Worm (Caenorhabditis elegans) whole organism, midembryonic: ENCODE results near the gene srh-292.

Source experiments
- T22C8.4 ChIP-seq: fragments of 200-800 bp; sonication (Bioruptor generic); IDR thresholded peaks from 2 replicates; pipeline ENCODE4 v1.3.6; 2022; ENCODE audit warnings: missing genetic modification characterization, missing compliant biosample characterization
- cog-1 ChIP-seq: sonication (generic microtip); optimal IDR thresholded peaks from 2 replicates; lab custom pipeline; 2016; ENCODE audit warnings: missing genetic modification characterization, missing compliant biosample characterization
- flt-1 ChIP-seq: fragments of 200-800 bp; sonication (Bioruptor generic); IDR thresholded peaks from 2 replicates; pipeline ENCODE4 v1.3.6; 2022; ENCODE audit warnings: missing genetic modification characterization, missing compliant biosample characterization
- klf-2 ChIP-seq: fragments of 200-800 bp; sonication (Bioruptor generic); conservative IDR thresholded peaks from 2 replicates; pipeline ENCODE4 v1.3.6; 2022; ENCODE audit warnings: missing genetic modification reagents, missing genetic modification characterization, missing compliant biosample characterization
- med-1 ChIP-seq: sonication (generic microtip); optimal IDR thresholded peaks from 2 replicates; lab custom pipeline; 2017; ENCODE audit warnings: missing genetic modification characterization, mild to moderate bottlenecking, missing compliant biosample characterization, antibody characterized with exemption, missing genetic modification reagents; ENCODE audit not compliant: insufficient read depth
- ref-1 ChIP-seq: fragments of 200-800 bp; sonication (Bioruptor generic); conservative IDR thresholded peaks from 2 replicates; pipeline ENCODE4 v1.3.6; 2022; ENCODE audit warnings: missing genetic modification reagents, missing genetic modification characterization, missing compliant biosample characterization
- tab-1 ChIP-seq: fragments of 200-800 bp; sonication (Bioruptor generic); IDR thresholded peaks from 2 replicates; pipeline ENCODE4 v1.3.6; 2022; ENCODE audit warnings: missing genetic modification characterization, missing compliant biosample characterization
- ztf-23 ChIP-seq: fragments of 200-800 bp; sonication (Bioruptor generic); IDR thresholded peaks from 2 replicates; pipeline ENCODE4 v1.3.6; 2022; ENCODE audit warnings: missing genetic modification reagents, missing genetic modification characterization, missing compliant biosample characterization
- ztf-29 ChIP-seq: fragments of 200-800 bp; sonication (Bioruptor generic); IDR thresholded peaks from 2 replicates; pipeline ENCODE4 v1.3.6; 2022; ENCODE audit warnings: missing genetic modification reagents, missing genetic modification characterization, missing compliant biosample characterization

Gene srh-292

ce11 chrV:17802519-17802918 is at the start of gene srh-292, which contains the start of gene Y94A7B.11:
TSS of gene srh-292 (plus strand) at chrV:17802769.
TSS of gene Y94A7B.11 (minus strand) at chrV:17802619.
- TF ChIP-seq klf-2 (GFP tag; lab: Robert Waterston, UW), result no peak
- no peak for TF ChIP-seq cog-1
- TF ChIP-seq ref-1 (GFP tag; lab: Robert Waterston, UW), result no peak
- TF ChIP-seq ztf-23 (GFP tag; lab: Robert Waterston, UW), result no peak
- no peak for TF ChIP-seq tab-1 (GFP tag; lab: Robert Waterston, UW)
- TF ChIP-seq ztf-29 (GFP tag; lab: Robert Waterston, UW), result no peak

- TF ChIP-seq tab-1 (GFP tag; lab: Robert Waterston, UW) (no peak), T22C8.4 (GFP tag; lab: Robert Waterston, UW) (no peak), flt-1 (no peak), klf-2 (GFP tag; lab: Robert Waterston, UW) (no peak), ztf-23 (GFP tag; lab: Robert Waterston, UW) (no peak), med-1 (no peak), ref-1 (GFP tag; lab: Robert Waterston, UW) (no peak), cog-1 (no peak), ztf-29 (GFP tag; lab: Robert Waterston, UW) (no peak)
Observed at ce11 chrV:17754999-17755398, 47.6 kb upstream of the srh-292 start.

ce11 chrV:17755592-17755991 is 47.0 kb upstream of the srh-292 start, which contains the start of gene pgp-9:
TSS of gene pgp-9 (plus strand) at chrV:17755892.
- TF ChIP-seq ztf-23 (GFP tag; lab: Robert Waterston, UW) (no peak), ref-1 (GFP tag; lab: Robert Waterston, UW) (no peak), ztf-29 (GFP tag; lab: Robert Waterston, UW) (no peak), klf-2 (GFP tag; lab: Robert Waterston, UW) (no peak), flt-1 (no peak)

- TF ChIP-seq ztf-23 (GFP tag; lab: Robert Waterston, UW), result no peak
- no peak for TF ChIP-seq ztf-29 (GFP tag; lab: Robert Waterston, UW)
- TF ChIP-seq klf-2 (GFP tag; lab: Robert Waterston, UW), result no peak
- no peak for TF ChIP-seq T22C8.4 (GFP tag; lab: Robert Waterston, UW)
- no peak for TF ChIP-seq ref-1 (GFP tag; lab: Robert Waterston, UW)
Observed at ce11 chrV:17765077-17765476, 37.5 kb upstream of the srh-292 start, which contains the start of the genes C47A10.16 and srh-283. TSS of gene C47A10.16 (minus strand) at chrV:17765177. TSS of gene srh-283 (plus strand) at chrV:17765348.

ce11 chrV:17767249-17767648 is 35.3 kb upstream of the srh-292 start, which contains the start of gene srh-284:
TSS of gene srh-284 (plus strand) at chrV:17767549.
- TF ChIP-seq tab-1 (GFP tag; lab: Robert Waterston, UW) (no peak), ztf-23 (GFP tag; lab: Robert Waterston, UW) (no peak), flt-1 (no peak), T22C8.4 (GFP tag; lab: Robert Waterston, UW) (no peak), ref-1 (GFP tag; lab: Robert Waterston, UW) (no peak), klf-2 (GFP tag; lab: Robert Waterston, UW) (no peak), med-1 (no peak)

- TF ChIP-seq klf-2 (GFP tag; lab: Robert Waterston, UW) (no peak), ztf-29 (GFP tag; lab: Robert Waterston, UW) (no peak), flt-1 (no peak), T22C8.4 (GFP tag; lab: Robert Waterston, UW) (no peak), med-1 (no peak), ztf-23 (GFP tag; lab: Robert Waterston, UW) (no peak), tab-1 (GFP tag; lab: Robert Waterston, UW) (no peak)
Observed at ce11 chrV:17767768-17768167, 34.8 kb upstream of the srh-292 start.

ce11 chrV:17773108-17773507 is 29.5 kb upstream of the srh-292 start, which contains the start of gene sre-21:
TSS of gene sre-21 (minus strand) at chrV:17773208.
- TF ChIP-seq med-1, result no peak
- no peak for TF ChIP-seq klf-2 (GFP tag; lab: Robert Waterston, UW)
- TF ChIP-seq tab-1 (GFP tag; lab: Robert Waterston, UW), result no peak
- TF ChIP-seq cog-1, result no peak
- no peak for TF ChIP-seq flt-1
- no peak for TF ChIP-seq ref-1 (GFP tag; lab: Robert Waterston, UW)
- no peak for TF ChIP-seq ztf-23 (GFP tag; lab: Robert Waterston, UW)
- no peak for TF ChIP-seq ztf-29 (GFP tag; lab: Robert Waterston, UW)
- no peak for TF ChIP-seq T22C8.4 (GFP tag; lab: Robert Waterston, UW)

ce11 chrV:17777127-17777526 is 25.4 kb upstream of the srh-292 start, which contains the start of gene ddo-1:
TSS of gene ddo-1 (minus strand) at chrV:17777227.
- TF ChIP-seq ztf-23 (GFP tag; lab: Robert Waterston, UW) (no peak), tab-1 (GFP tag; lab: Robert Waterston, UW) (no peak), med-1 (no peak), flt-1 (no peak), ztf-29 (GFP tag; lab: Robert Waterston, UW) (no peak), ref-1 (GFP tag; lab: Robert Waterston, UW) (no peak)

ce11 chrV:17777624-17778023 is 24.9 kb upstream of the srh-292 start, which contains the start of gene C47A10.12:
TSS of gene C47A10.12 (plus strand) at chrV:17777924.
- TF ChIP-seq ref-1 (GFP tag; lab: Robert Waterston, UW) (no peak), ztf-23 (GFP tag; lab: Robert Waterston, UW) (no peak), tab-1 (GFP tag; lab: Robert Waterston, UW) (no peak), ztf-29 (GFP tag; lab: Robert Waterston, UW) (no peak), klf-2 (GFP tag; lab: Robert Waterston, UW) (no peak), flt-1 (no peak), T22C8.4 (GFP tag; lab: Robert Waterston, UW) (no peak), med-1 (no peak), cog-1 (no peak)

- TF ChIP-seq ztf-29 (GFP tag; lab: Robert Waterston, UW) (no peak), flt-1 (no peak), klf-2 (GFP tag; lab: Robert Waterston, UW) (no peak)
Observed at ce11 chrV:17780285-17780684, 22.3 kb upstream of the srh-292 start.
